Fruit fly (Drosophila melanogaster): ENCODE measurements around the gene CG6441.

The CG6441 gene

dm6 chr2L:7474404-7474803 lies at the start of gene CG6441:
CG6441 (plus strand) TSS chr2L:7474704.
- TF ChIP-seq CTCF (optimal IDR thresholded peaks at IDR 0.05) (no peak), CG8478 (optimal IDR thresholded peaks at IDR 0.05) (no peak)

DNA sequence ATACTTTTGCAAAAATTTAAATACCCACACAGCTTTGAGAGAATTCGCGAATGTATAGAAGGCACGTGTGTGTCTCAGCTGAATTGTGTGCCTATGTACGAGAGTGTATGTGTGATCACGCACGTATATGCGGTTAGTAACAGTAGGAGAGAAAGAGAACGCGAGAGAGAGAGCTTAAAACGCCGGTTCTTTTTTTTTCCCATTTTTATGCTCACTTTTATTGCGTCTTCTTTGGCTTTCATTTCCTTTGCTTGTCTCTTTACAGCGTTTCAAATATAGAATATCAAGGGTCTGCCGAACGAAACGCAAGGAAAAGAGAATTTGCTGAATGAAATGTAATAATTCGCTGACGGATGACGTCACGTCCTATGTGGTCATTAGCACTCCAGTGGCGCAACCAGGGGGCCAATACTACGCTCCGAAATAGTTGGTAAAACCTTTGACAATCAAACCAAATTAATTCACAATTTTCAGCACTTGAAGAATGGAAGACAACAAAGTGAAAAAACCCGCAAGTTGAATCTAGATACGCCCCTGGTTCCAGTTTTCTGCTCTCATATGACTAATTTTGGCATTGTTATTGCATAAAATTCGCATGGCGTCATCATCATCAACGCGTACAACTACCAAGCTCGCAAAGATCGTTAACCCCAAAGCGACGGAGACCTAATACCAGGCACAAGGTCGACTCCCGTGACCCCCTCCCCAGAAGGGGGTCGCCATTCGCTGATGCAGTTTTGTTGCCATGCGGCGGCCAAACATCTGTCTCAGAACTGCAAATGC lies 49.4 kb upstream of the CG6441 start:
- TF ChIP-seq CG8478 (optimal IDR thresholded peaks at IDR 0.05), result no peak
- no peak for TF ChIP-seq CTCF (optimal IDR thresholded peaks at IDR 0.05)

DNA sequence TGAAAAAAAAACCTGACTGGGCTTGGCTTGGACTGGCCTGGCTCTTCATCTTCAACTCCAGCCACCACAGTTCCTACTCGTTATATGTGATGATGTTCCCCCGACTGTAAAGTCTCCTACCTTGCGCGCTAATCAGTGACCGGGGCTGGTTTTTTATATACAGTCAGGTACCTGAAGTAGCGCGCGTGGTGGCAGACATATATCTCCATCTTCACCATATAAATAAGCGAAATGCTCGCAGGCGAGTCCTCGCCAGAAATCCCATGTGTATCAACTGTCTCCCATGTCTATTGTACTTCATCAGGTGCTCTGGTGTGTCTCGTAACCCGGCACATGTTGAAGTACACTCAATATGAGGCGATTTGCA lies 48.8 kb upstream of the CG6441 start:
- no peak for TF ChIP-seq CTCF (optimal IDR thresholded peaks at IDR 0.05)
- no peak for TF ChIP-seq CG8478 (optimal IDR thresholded peaks at IDR 0.05)

- TF ChIP-seq CG8478 (optimal IDR thresholded peaks at IDR 0.05) (no peak), CTCF (optimal IDR thresholded peaks at IDR 0.05) (no peak)
Observed at dm6 chr2L:7426326-7427066, 48.0 kb upstream of the CG6441 start, which contains the start of gene muc. muc (plus strand) TSS chr2L:7426866.

- peak; percentile 43 to 60 for TF ChIP-seq CTCF (optimal IDR thresholded peaks at IDR 0.05)
- TF ChIP-seq CG8478 (optimal IDR thresholded peaks at IDR 0.05), result no peak
Observed at dm6 chr2L:7427067-7427785, 47.3 kb upstream of the CG6441 start.

- TF ChIP-seq CG8478 (optimal IDR thresholded peaks at IDR 0.05), result no peak
- no peak for TF ChIP-seq CTCF (optimal IDR thresholded peaks at IDR 0.05)
Observed at dm6 chr2L:7427786-7428137, 46.7 kb upstream of the CG6441 start.

- no peak for TF ChIP-seq CG8478 (optimal IDR thresholded peaks at IDR 0.05)
- TF ChIP-seq CTCF (optimal IDR thresholded peaks at IDR 0.05), result no peak
Observed at dm6 chr2L:7430313-7430712, 44.2 kb upstream of the CG6441 start.

DNA sequence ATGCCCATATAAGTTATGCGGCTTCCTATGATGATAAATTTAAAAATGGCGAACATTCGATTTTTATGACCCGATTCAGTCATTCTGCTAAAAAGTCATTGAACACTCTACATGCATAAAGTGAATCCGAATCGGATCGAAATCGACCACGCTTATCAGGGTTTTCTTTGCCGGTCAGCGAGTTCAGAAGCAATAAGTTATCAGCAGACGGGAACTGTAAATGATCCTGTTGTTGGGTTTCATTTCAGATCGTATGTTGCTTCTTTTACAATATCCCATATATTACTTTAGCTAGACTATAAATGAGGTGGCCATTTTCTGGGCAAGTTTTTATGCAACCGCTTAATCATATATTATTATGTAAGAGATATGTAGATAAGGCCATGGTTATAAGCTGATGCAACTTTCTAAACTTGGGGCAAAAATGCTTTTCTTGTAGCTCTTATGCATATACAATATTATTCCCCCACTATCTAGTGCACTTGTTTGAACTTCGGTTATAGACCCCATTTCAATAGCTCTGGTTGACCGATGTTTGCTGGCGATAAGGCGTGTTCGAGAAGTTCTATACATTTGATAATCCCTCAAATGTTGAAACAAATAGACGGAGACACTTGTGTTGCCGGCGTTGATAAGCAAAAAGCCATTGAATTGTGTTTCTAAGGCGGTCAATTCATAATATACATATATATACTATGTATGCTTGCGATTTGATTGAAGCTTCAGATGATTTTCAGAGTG lies 42.5 kb upstream of the CG6441 start:
- no peak for TF ChIP-seq CTCF (optimal IDR thresholded peaks at IDR 0.05)
- no peak for TF ChIP-seq CG8478 (optimal IDR thresholded peaks at IDR 0.05)

DNA sequence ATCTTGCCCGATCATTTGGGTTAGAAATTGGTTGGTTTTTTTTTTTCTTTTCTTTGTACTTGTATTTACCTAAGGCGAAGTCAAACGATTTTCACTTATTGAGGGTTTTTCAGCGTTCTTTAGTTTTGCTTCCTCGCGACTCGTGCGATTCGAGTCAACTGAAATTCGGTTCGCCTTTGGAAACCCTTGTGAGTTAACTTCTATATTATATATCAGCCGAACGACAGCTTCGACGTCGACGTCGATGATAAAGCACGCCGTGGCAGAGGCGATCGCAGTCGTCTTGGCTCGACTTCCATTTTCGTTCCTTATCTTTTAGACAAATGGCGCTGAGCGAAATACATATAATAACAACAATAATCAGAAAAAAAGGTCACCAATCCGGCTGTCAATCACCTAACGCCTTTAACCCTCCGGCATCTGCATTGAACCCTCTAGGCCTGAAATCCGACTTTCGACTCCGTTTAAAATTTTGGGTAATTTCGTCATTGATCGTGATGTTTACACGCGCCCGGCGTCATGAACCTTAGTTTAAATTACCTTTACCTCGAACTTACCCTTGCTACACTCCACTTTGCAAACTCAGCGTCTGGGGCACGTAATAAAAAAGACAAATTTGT lies 41.1 kb upstream of the CG6441 start, which contains the start of gene CG5958:
Gene CG5958 (minus strand): TSS at position 180 of the 620 bp plus-strand sequence.
- TF ChIP-seq CG8478 (optimal IDR thresholded peaks at IDR 0.05) (no peak), CTCF (optimal IDR thresholded peaks at IDR 0.05) (no peak)

- no peak for TF ChIP-seq CTCF (optimal IDR thresholded peaks at IDR 0.05)
- no peak for TF ChIP-seq CG8478 (optimal IDR thresholded peaks at IDR 0.05)
Observed at dm6 chr2L:7433957-7434736, 40.4 kb upstream of the CG6441 start.

DNA sequence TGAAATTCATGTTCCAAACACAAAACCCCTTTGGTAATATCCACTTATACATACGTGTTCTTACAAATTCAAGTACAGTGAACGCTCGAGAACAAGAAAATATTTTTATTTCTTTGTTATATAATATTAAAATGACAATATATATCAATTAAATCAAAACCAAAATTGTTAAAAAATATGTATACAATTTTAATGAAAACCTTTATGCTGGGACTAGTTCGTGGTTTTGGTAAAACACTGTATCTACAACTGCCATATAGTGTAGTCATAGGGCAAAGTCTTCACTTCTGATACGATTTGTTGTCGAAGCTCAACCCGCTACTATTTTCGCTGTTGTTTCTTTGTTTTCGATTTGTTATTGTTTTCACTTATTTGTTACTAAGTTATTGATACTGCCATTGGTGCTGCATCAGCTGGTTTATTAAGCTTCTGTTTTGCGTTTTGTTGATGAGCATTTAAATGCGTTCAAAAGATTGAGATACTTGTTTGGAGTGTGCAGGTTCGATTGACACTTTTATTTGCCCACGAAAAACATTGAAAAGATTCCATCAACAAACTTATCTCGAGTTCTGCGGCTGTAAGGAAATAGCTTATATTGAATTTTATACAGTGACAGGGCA lies 39.7 kb upstream of the CG6441 start:
- no peak for TF ChIP-seq CG8478 (optimal IDR thresholded peaks at IDR 0.05)
- no peak for TF ChIP-seq CTCF (optimal IDR thresholded peaks at IDR 0.05)

DNA sequence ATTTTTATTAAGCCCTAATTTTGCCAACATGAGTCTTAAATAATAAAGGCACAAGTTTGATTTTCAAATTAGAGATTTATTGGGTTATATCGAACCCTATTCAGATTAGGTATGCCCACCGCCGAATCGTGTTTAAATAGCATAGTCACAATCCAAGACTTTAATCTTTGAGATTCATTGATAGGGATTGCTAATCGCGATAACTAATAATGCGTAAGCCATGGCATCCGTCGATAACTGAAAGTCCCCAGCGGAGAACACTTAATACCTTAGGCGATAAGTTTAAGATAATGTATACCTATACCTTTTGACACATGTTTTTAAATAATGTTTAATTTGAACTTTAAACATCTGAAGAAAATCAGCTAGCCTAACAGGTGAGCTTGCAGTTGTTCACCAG lies 39.0 kb upstream of the CG6441 start:
- TF ChIP-seq CTCF (optimal IDR thresholded peaks at IDR 0.05) (no peak), CG8478 (optimal IDR thresholded peaks at IDR 0.05) (no peak)

Data from S2 (cell line).